Worm (Caenorhabditis elegans) whole organism, young adult: Measurements from ENCODE around the gene F56D5.2.

Source experiments
- F55B11.4 ChIP-seq: sonication (generic microtip); optimal IDR thresholded peaks from 2 replicates; lab custom pipeline; 2016; ENCODE audit warnings: missing compliant biosample characterization, missing genetic modification characterization, borderline replicate concordance; ENCODE audit not compliant: insufficient read depth
- ama-1 ChIP-seq, 3 experiments: fragments of 150-350 bp in 1 of 3; sonication (generic microtip) in 2 of 3; optimal IDR thresholded peaks; 2 replicates each; lab custom pipeline; 2014 to 2018; ENCODE audit warnings: missing biosample characterization in 2 of 3, missing genetic modification characterization in 2 of 3, missing genetic modification reagents in 2 of 3
- nhr-179 ChIP-seq: sonication (generic microtip); optimal IDR thresholded peaks from 2 replicates; lab custom pipeline; 2016; ENCODE audit warnings: mild to moderate bottlenecking, missing genetic modification characterization, missing compliant biosample characterization
- snpc-3.4 ChIP-seq: sonication (generic microtip); optimal IDR thresholded peaks from 2 replicates; lab custom pipeline; 2017; ENCODE audit warnings: missing genetic modification characterization, mild to moderate bottlenecking, missing compliant biosample characterization, antibody characterized with exemption, moderate library complexity, missing genotype, missing genetic modification reagents
- unc-62 ChIP-seq: fragments of 150-350 bp; optimal IDR thresholded peaks from 2 replicates; lab custom pipeline; 2014; ENCODE audit warnings: missing biosample characterization, missing genetic modification reagents, missing genetic modification characterization
- ztf-28 ChIP-seq: fragments of 200-800 bp; sonication (Bioruptor generic); IDR thresholded peaks from 2 replicates; pipeline ENCODE4 v1.3.6; 2022; ENCODE audit warnings: missing genetic modification reagents, missing genetic modification characterization, missing compliant biosample characterization

- TF ChIP-seq ama-1 (optimal IDR thresholded peaks at IDR 0.05; lab: Kevin White, UChicago), result no peak
- TF ChIP-seq ama-1 (GFP tag; optimal IDR thresholded peaks at IDR 0.05; lab: Kevin White, UChicago), result no peak
- TF ChIP-seq nhr-179 (tag; lab: Kevin White, UChicago), result no peak
- no peak for TF ChIP-seq unc-62 (GFP tag; lab: Kevin White, UChicago)
- no peak for TF ChIP-seq snpc-3.4 (tag; lab: Kevin White, UChicago)
- TF ChIP-seq F55B11.4 (tag; lab: Kevin White, UChicago), result no peak
- no peak for TF ChIP-seq ztf-28 (GFP tag; lab: Robert Waterston, UW)
Observed at ce11 chrIV:9398512-9398911, at the start of gene F56D5.2.
